Worm (Caenorhabditis elegans) whole organism, L4 larva: Measurements from ENCODE around the gene sto-3.

Source experiments
- F37D6.2 ChIP-seq: sonication (generic microtip); optimal IDR thresholded peaks from 2 replicates; lab custom pipeline; 2016; ENCODE audit warnings: mild to moderate bottlenecking, missing genetic modification characterization, missing compliant biosample characterization
- duxl-1 ChIP-seq: sonication (generic microtip); optimal IDR thresholded peaks from 2 replicates; lab custom pipeline; 2016; ENCODE audit warnings: mild to moderate bottlenecking, missing genetic modification characterization, moderate library complexity, missing compliant biosample characterization; ENCODE audit not compliant: poor library complexity
- fkh-10 ChIP-seq: fragments of 150-350 bp; optimal IDR thresholded peaks from 2 replicates; lab custom pipeline; 2014; ENCODE audit warnings: missing biosample characterization, missing genetic modification reagents, missing genetic modification characterization

DNA sequence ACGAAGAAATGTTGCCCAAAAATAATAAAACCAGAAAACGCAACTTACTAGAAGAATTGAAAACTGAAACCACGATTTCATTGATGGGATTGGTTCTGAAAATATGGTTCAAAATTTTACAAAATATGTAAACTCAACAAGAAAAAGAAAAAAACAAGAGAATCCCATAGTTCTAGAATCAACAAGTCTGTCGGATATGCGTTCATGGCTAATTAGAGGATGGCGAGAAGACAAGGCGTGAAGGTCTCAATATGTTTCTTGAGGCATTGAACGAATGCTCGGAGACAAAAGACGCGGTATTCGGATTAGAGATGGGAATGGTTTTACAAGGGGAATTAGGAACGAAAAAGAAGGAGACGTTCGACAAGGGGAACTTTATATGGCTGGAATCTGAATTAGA lies 28.9 kb upstream of the sto-3 start, which contains the start of gene cutl-11:
- no peak for TF ChIP-seq duxl-1 (tag; lab: Kevin White, UChicago)
- no peak for TF ChIP-seq fkh-10 (GFP tag; lab: Kevin White, UChicago)
- no peak for TF ChIP-seq F37D6.2 (tag; lab: Kevin White, UChicago)
